Fruit fly (Drosophila melanogaster): Measurements from ENCODE around the gene nompC.

DNA sequence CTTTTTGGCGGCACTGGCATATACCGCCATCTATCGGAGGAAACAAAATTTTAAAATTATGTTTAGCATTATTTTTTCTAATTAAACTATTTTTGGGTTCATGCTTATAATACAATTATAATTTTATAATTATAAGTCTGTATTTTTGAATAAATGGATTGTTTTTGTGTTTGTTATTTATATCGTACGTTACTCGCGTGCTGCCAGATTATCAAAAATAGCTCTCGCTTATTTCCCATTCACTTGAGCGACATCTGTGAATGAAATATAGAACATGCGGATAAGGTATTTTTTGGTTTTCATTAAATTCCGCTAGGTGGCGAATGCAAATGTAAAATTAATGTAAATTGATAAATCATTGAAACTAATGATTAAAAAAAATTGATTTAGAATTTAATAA is 19.8 kb downstream of the nompC start:
- TF ChIP-seq CG8478 (optimal IDR thresholded peaks at IDR 0.05) (no peak), CTCF (optimal IDR thresholded peaks at IDR 0.05) (peak; percentile 61 to 88)

Measured in S2 (cell line).